Worm (Caenorhabditis elegans) whole organism, L4/young adult: ENCODE data around the gene T05A8.11.

Source experiments
- W03F9.2 ChIP-seq: fragments of 150-350 bp; optimal IDR thresholded peaks from 2 replicates; lab custom pipeline; 2014; ENCODE audit warnings: missing biosample characterization, missing genetic modification characterization
- dao-5 ChIP-seq: sonication (generic microtip); optimal IDR thresholded peaks from 2 replicates; lab custom pipeline; 2016; ENCODE audit warnings: missing genotype, missing genetic modification characterization, moderate library complexity, missing compliant biosample characterization
- him-1 ChIP-seq: sonication (generic microtip); optimal IDR thresholded peaks from 2 replicates; lab custom pipeline; 2016; ENCODE audit warnings: missing genotype, missing genetic modification reagents, missing genetic modification characterization, missing compliant biosample characterization

DNA sequence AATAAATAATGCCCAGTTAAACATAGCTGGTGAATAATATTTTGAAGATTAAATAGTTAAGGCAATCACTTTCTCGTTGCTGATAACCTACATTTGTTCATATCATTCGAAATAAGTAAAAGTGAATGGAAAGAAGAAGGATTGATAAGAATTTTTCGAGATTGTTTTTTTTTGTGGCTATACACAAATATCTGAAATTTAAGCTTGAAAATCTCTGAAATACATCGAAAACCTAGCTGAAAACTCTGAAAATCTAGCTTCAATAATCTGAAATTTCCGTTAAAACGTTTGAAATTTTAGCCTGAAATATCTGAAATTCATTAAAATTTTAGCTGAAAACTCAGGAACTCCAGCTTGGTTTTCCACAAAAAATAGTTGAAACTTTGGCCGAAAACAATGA lies 14.2 kb upstream of the T05A8.11 start, which contains the start of gene T05A8.6:
- TF ChIP-seq him-1 (tag; lab: Kevin White, UChicago) (no peak), W03F9.2 (tag; lab: Kevin White, UChicago) (no peak), dao-5 (tag; lab: Kevin White, UChicago) (no peak)
